Worm (Caenorhabditis elegans) whole organism, midembryonic: Measurements from ENCODE around the gene C30G12.1.

Source experiments
- T22C8.4 ChIP-seq: fragments of 200-800 bp; sonication (Bioruptor generic); IDR thresholded peaks from 2 replicates; pipeline ENCODE4 v1.3.6; 2022; ENCODE audit warnings: missing genetic modification characterization, missing compliant biosample characterization
- flt-1 ChIP-seq: fragments of 200-800 bp; sonication (Bioruptor generic); IDR thresholded peaks from 2 replicates; pipeline ENCODE4 v1.3.6; 2022; ENCODE audit warnings: missing genetic modification characterization, missing compliant biosample characterization
- klf-2 ChIP-seq: fragments of 200-800 bp; sonication (Bioruptor generic); conservative IDR thresholded peaks from 2 replicates; pipeline ENCODE4 v1.3.6; 2022; ENCODE audit warnings: missing genetic modification reagents, missing genetic modification characterization, missing compliant biosample characterization
- tab-1 ChIP-seq: fragments of 200-800 bp; sonication (Bioruptor generic); IDR thresholded peaks from 2 replicates; pipeline ENCODE4 v1.3.6; 2022; ENCODE audit warnings: missing genetic modification characterization, missing compliant biosample characterization
- ztf-23 ChIP-seq: fragments of 200-800 bp; sonication (Bioruptor generic); IDR thresholded peaks from 2 replicates; pipeline ENCODE4 v1.3.6; 2022; ENCODE audit warnings: missing genetic modification reagents, missing genetic modification characterization, missing compliant biosample characterization
- ztf-29 ChIP-seq: fragments of 200-800 bp; sonication (Bioruptor generic); IDR thresholded peaks from 2 replicates; pipeline ENCODE4 v1.3.6; 2022; ENCODE audit warnings: missing genetic modification reagents, missing genetic modification characterization, missing compliant biosample characterization

DNA sequence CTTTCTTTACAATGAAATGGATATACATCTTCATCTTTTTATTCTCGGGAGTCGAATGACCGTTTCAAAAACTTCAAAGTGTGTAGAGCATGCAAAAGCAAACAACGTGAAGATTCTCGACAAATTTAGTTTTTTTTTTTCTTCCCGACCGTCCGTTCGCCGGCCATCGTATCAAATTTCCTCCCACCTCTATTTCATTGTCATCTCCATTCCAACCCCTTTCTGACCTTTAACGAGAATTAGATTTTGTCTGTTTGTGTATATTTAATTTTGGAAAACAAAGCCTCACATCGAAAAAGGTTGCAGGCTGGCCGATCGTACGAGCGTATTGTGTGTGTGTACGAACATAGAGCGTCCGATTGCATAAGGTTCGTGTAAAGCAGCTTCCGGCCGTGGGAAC, at the start of gene C30G12.1:
- no peak for TF ChIP-seq flt-1 (GFP tag; lab: Robert Waterston, UW)
- TF ChIP-seq ztf-23 (GFP tag; lab: Robert Waterston, UW), result no peak
- no peak for TF ChIP-seq klf-2 (GFP tag; lab: Robert Waterston, UW)
- no peak for TF ChIP-seq T22C8.4
- no peak for TF ChIP-seq tab-1 (GFP tag; lab: Robert Waterston, UW)
- no peak for TF ChIP-seq ztf-29 (GFP tag; lab: Robert Waterston, UW)
